Worm (Caenorhabditis elegans) whole organism, late embryonic: Measurements from ENCODE around the gene Y69H2.15.

Experiments
- F13H6.1 ChIP-seq: sonication (generic microtip); optimal IDR thresholded peaks from 2 replicates; lab custom pipeline; 2016; ENCODE audit warnings: missing genetic modification characterization, missing compliant biosample characterization
- ceh-22 ChIP-seq: sonication (generic microtip); optimal IDR thresholded peaks from 2 replicates; lab custom pipeline; 2017; ENCODE audit warnings: missing biosample characterization, missing genetic modification characterization
- ceh-30 ChIP-seq: fragments of 150-350 bp; optimal IDR thresholded peaks from 2 replicates; lab custom pipeline; 2014; ENCODE audit warnings: missing biosample characterization, missing genetic modification characterization
- ceh-45 ChIP-seq: fragments of 200-800 bp; sonication (Bioruptor generic); IDR thresholded peaks from 2 replicates; pipeline ENCODE4 v1.3.6; 2022; ENCODE audit warnings: missing genetic modification reagents, missing genetic modification characterization, missing compliant biosample characterization
- ceh-9 ChIP-seq: sonication (generic microtip); optimal IDR thresholded peaks from 2 replicates; lab custom pipeline; 2016; ENCODE audit warnings: mild to moderate bottlenecking, missing genetic modification characterization, inconsistent platforms, missing compliant biosample characterization
- elt-4 ChIP-seq: sonication (generic microtip); optimal IDR thresholded peaks from 2 replicates; lab custom pipeline; 2016; ENCODE audit warnings: missing genetic modification characterization, missing compliant biosample characterization
- fkh-10 ChIP-seq: fragments of 150-350 bp; optimal IDR thresholded peaks from 2 replicates; lab custom pipeline; 2014; ENCODE audit warnings: missing biosample characterization, missing genetic modification reagents, missing genetic modification characterization
- lim-6 ChIP-seq: sonication (generic microtip); optimal IDR thresholded peaks from 2 replicates; lab custom pipeline; 2016; ENCODE audit warnings: missing genetic modification characterization, missing compliant biosample characterization
- nhr-11 ChIP-seq: fragments of 150-350 bp; optimal IDR thresholded peaks from 2 replicates; lab custom pipeline; 2014; ENCODE audit warnings: missing biosample characterization, missing genetic modification characterization
- pat-9 ChIP-seq: fragments of 200-800 bp; sonication (Bioruptor generic); optimal IDR thresholded peaks from 2 replicates; lab custom pipeline; 2018; ENCODE audit warnings: mild to moderate bottlenecking, missing genetic modification characterization, moderate library complexity, missing compliant biosample characterization
- ztf-16 ChIP-seq: sonication (generic microtip); optimal IDR thresholded peaks from 2 replicates; lab custom pipeline; 2017; ENCODE audit warnings: missing genetic modification characterization, missing compliant biosample characterization

DNA sequence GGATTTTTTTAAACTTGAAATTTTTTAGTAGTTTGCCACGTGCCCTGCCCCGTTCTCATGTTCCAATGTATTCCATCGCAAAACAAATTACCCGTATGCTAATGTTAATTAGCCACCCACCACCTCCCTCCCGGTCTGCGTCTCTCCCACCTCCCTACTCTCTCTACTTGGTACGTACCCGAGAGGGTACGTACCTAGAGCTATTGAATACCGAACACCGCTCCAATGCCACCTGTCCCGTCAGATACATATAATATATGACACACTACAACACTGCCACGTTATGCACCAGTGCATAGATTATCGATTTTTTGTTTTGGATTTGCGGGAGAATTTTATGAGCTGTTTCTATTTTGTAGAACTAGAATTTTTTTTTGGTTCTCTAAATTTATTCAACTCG is 37.1 kb downstream of the Y69H2.15 start:
- TF ChIP-seq nhr-11 (no peak), ceh-30 (tag; lab: Kevin White, UChicago) (no peak), pat-9 (tag; lab: Kevin White, UChicago) (no peak), fkh-10 (no peak), ceh-9 (tag; lab: Kevin White, UChicago) (no peak), elt-4 (tag; lab: Kevin White, UChicago) (no peak), ceh-45 (no peak), ceh-22 (tag; lab: Kevin White, UChicago) (no peak), ztf-16 (tag; lab: Kevin White, UChicago) (no peak), F13H6.1 (no peak), lim-6 (tag; lab: Kevin White, UChicago) (no peak)
